Worm (Caenorhabditis elegans): ENCODE data around the gene str-130.

- TF ChIP-seq lir-3 (tag; optimal IDR thresholded peaks at IDR 0.05) (no peak), daf-19 (GFP tag; conservative IDR thresholded peaks at IDR 0.05) (no peak), pha-4 (GFP tag; IDR thresholded peaks at IDR 0.05) (no peak), pha-4 (tag; optimal IDR thresholded peaks at IDR 0.05) (no peak), ZK546.5 (tag; optimal IDR thresholded peaks at IDR 0.05) (no peak), dmd-6 (GFP tag; IDR thresholded peaks at IDR 0.05) (no peak), snpc-4 (tag; optimal IDR thresholded peaks at IDR 0.05) (no peak), lim-7 (GFP tag; IDR thresholded peaks at IDR 0.05) (no peak)
These were observed 40.3 kb upstream of the str-130 start for ce11 chrV:8130812-8131211.

Data from whole organism, L4 larva.